Worm (Caenorhabditis elegans): ENCODE data around the gene C30G12.1.

C30G12.1 gene

ce11 chrII:7343668-7344067 is 44.5 kb downstream of the C30G12.1 start:
- TF ChIP-seq unc-62 (GFP tag; optimal IDR thresholded peaks at IDR 0.05): no peak
- peak; percentile 4 for TF ChIP-seq ama-1 (optimal IDR thresholded peaks at IDR 0.05)

ce11 chrII:7345858-7346257 is 46.7 kb downstream of the C30G12.1 start:
- no peak for TF ChIP-seq ama-1 (optimal IDR thresholded peaks at IDR 0.05)
- TF ChIP-seq nhr-84 (tag; optimal IDR thresholded peaks at IDR 0.05): peak; percentile 34
- no peak for TF ChIP-seq mab-9 (GFP tag; IDR thresholded peaks at IDR 0.05)
- TF ChIP-seq C16A3.4 (tag; optimal IDR thresholded peaks at IDR 0.05): no peak
- TF ChIP-seq dsc-1 (tag; optimal IDR thresholded peaks at IDR 0.05): peak; percentile 22
- peak; percentile 9 for TF ChIP-seq zip-4 (GFP tag; optimal IDR thresholded peaks at IDR 0.05)

ce11 chrII:7348063-7348462 is 48.9 kb downstream of the C30G12.1 start:
- TF ChIP-seq ztf-11 (tag; optimal IDR thresholded peaks at IDR 0.05) (no peak), unc-98 (GFP tag; IDR thresholded peaks at IDR 0.05) (no peak), efl-1 (optimal IDR thresholded peaks at IDR 0.05) (no peak), efl-1 (GFP tag; optimal IDR thresholded peaks at IDR 0.05 in 1 of 2) (peak in 1 of 2 experiments; percentile 80), jun-1 (tag; optimal IDR thresholded peaks at IDR 0.05) (no peak), nhr-237 (tag; optimal IDR thresholded peaks at IDR 0.05) (no peak), snu-23 (GFP tag; optimal IDR thresholded peaks at IDR 0.05) (no peak), skn-1 (tag; optimal IDR thresholded peaks at IDR 0.05) (no peak)
